Fruit fly (Drosophila melanogaster) whole organism, prepupa: ENCODE measurements around the gene form3.

Source experiments
- CG10631 ChIP-seq: fragments of 200-800 bp; sonication (Bioruptor generic); optimal IDR thresholded peaks from 2 replicates; lab custom pipeline; 2016; ENCODE audit warnings: missing biosample characterization, missing genetic modification characterization
- CG11294 ChIP-seq: fragments of 200-800 bp; sonication (Bioruptor generic); IDR thresholded peaks from 2 replicates; pipeline ENCODE4 v1.3.6; 2022; ENCODE audit warnings: missing biosample characterization, missing genetic modification characterization
- CG11762 ChIP-seq: fragments of 200-800 bp; sonication (Bioruptor generic); optimal IDR thresholded peaks from 3 replicates; lab custom pipeline; 2016; ENCODE audit warnings: missing biosample characterization, missing genetic modification characterization; ENCODE audit not compliant: insufficient read depth
- CG11902 ChIP-seq: fragments of 200-800 bp; sonication (Bioruptor generic); optimal IDR thresholded peaks from 3 replicates; lab custom pipeline; 2016; ENCODE audit warnings: missing biosample characterization, missing genetic modification characterization
- CG1621 ChIP-seq: fragments of 200-800 bp; sonication (Bioruptor generic); optimal IDR thresholded peaks from 3 replicates; lab custom pipeline; 2018; ENCODE audit warnings: missing biosample characterization, mild to moderate bottlenecking, missing genetic modification characterization
- CG32006 ChIP-seq: fragments of 200-800 bp; sonication (Bioruptor generic); optimal IDR thresholded peaks from 3 replicates; lab custom pipeline; 2017; ENCODE audit warnings: missing biosample characterization, mild to moderate bottlenecking, missing genetic modification characterization
- CG4318 ChIP-seq: fragments of 200-800 bp; sonication (Bioruptor generic); optimal IDR thresholded peaks from 3 replicates; lab custom pipeline; 2017; ENCODE audit warnings: missing biosample characterization, mild to moderate bottlenecking, missing genetic modification characterization
- CG6163 ChIP-seq: fragments of 200-800 bp; sonication (Bioruptor generic); IDR thresholded peaks from 3 replicates; pipeline ENCODE4 v1.3.6; 2022; ENCODE audit warnings: missing biosample characterization, missing genetic modification characterization
- CG6276 ChIP-seq: fragments of 200-800 bp; sonication (Bioruptor generic); optimal IDR thresholded peaks from 2 replicates; lab custom pipeline; 2017; ENCODE audit warnings: missing biosample characterization, mild to moderate bottlenecking, missing genetic modification characterization
- CG8119 ChIP-seq: fragments of 200-800 bp; sonication (Bioruptor generic); IDR thresholded peaks from 3 replicates; pipeline ENCODE4 v1.3.6; 2022; ENCODE audit warnings: missing biosample characterization, missing genetic modification characterization
- CG8632 ChIP-seq: fragments of 200-800 bp; sonication (Bioruptor generic); optimal IDR thresholded peaks from 3 replicates; lab custom pipeline; 2016; ENCODE audit warnings: missing biosample characterization, missing genetic modification characterization
- CG9139 ChIP-seq: fragments of 200-800 bp; sonication (Bioruptor generic); optimal IDR thresholded peaks from 3 replicates; lab custom pipeline; 2017; ENCODE audit warnings: missing biosample characterization, mild to moderate bottlenecking, missing genetic modification characterization
- Eip75B ChIP-seq: fragments of 200-800 bp; sonication (Bioruptor generic); optimal IDR thresholded peaks from 3 replicates; lab custom pipeline; 2016; ENCODE audit warnings: missing biosample characterization, missing genetic modification characterization
- Eip93F ChIP-seq: fragments of 200-800 bp; sonication (Bioruptor generic); optimal IDR thresholded peaks from 2 replicates; lab custom pipeline; 2016; ENCODE audit warnings: missing biosample characterization, mild to moderate bottlenecking, missing genetic modification characterization
- Ets96B ChIP-seq: fragments of 200-800 bp; optimal IDR thresholded peaks from 2 replicates; lab custom pipeline; 2019; ENCODE audit warnings: missing biosample characterization, mild to moderate bottlenecking, missing genetic modification characterization, moderate library complexity
- Gug ChIP-seq: fragments of 200-800 bp; sonication (Bioruptor generic); IDR thresholded peaks from 2 replicates; pipeline ENCODE4 v1.3.6; 2022; ENCODE audit warnings: missing biosample characterization, missing genetic modification characterization
- Hr38 ChIP-seq: sonication (Bioruptor generic); optimal IDR thresholded peaks from 2 replicates; lab custom pipeline; 2016; ENCODE audit warnings: missing biosample characterization, missing genetic modification characterization
- Lpt ChIP-seq: fragments of 200-800 bp; sonication (Bioruptor generic); optimal IDR thresholded peaks from 3 replicates; lab custom pipeline; 2016; ENCODE audit warnings: missing biosample characterization, missing genetic modification characterization
- Met ChIP-seq: fragments of 200-800 bp; sonication (Bioruptor generic); optimal IDR thresholded peaks from 3 replicates; lab custom pipeline; 2016; ENCODE audit warnings: missing biosample characterization, missing genetic modification characterization
- OdsH ChIP-seq: fragments of 200-800 bp; sonication (Bioruptor generic); optimal IDR thresholded peaks from 3 replicates; lab custom pipeline; 2016; ENCODE audit warnings: missing biosample characterization, missing genetic modification characterization
- Smox ChIP-seq: fragments of 200-800 bp; sonication (Bioruptor generic); optimal IDR thresholded peaks from 3 replicates; lab custom pipeline; 2016; ENCODE audit warnings: missing biosample characterization, missing genetic modification characterization
- Sox14 ChIP-seq: fragments of 200-800 bp; sonication (Bioruptor generic); optimal IDR thresholded peaks from 3 replicates; lab custom pipeline; 2016; ENCODE audit warnings: missing biosample characterization, missing genetic modification characterization
- Sox15 ChIP-seq: fragments of 200-800 bp; sonication (Bioruptor generic); optimal IDR thresholded peaks from 3 replicates; lab custom pipeline; 2016; ENCODE audit warnings: missing biosample characterization, missing genetic modification characterization
- achi ChIP-seq: fragments of 200-800 bp; sonication (Bioruptor generic); optimal IDR thresholded peaks from 3 replicates; lab custom pipeline; 2016; ENCODE audit warnings: missing biosample characterization, missing genetic modification characterization
- acj6 ChIP-seq: fragments of 200-800 bp; sonication (Bioruptor generic); optimal IDR thresholded peaks from 3 replicates; lab custom pipeline; 2016; ENCODE audit warnings: missing biosample characterization, missing genetic modification characterization
- dac ChIP-seq: fragments of 200-800 bp; sonication (Bioruptor generic); optimal IDR thresholded peaks from 2 replicates; lab custom pipeline; 2017; ENCODE audit warnings: missing biosample characterization, mild to moderate bottlenecking, missing genetic modification characterization
- eg ChIP-seq: fragments of 200-800 bp; sonication (Bioruptor generic); IDR thresholded peaks from 3 replicates; pipeline ENCODE4 v1.3.6; 2022; ENCODE audit warnings: missing biosample characterization, missing genetic modification characterization
- esn ChIP-seq: fragments of 200-800 bp; sonication (Bioruptor generic); optimal IDR thresholded peaks from 2 replicates; lab custom pipeline; 2016; ENCODE audit warnings: missing biosample characterization, mild to moderate bottlenecking, missing genetic modification characterization, moderate library complexity
- fd85E ChIP-seq: fragments of 200-800 bp; sonication (Bioruptor generic); optimal IDR thresholded peaks from 3 replicates; lab custom pipeline; 2016; ENCODE audit warnings: missing biosample characterization, missing genetic modification characterization
- fkh ChIP-seq: fragments of 200-800 bp; sonication (Bioruptor generic); optimal IDR thresholded peaks from 3 replicates; lab custom pipeline; 2017; ENCODE audit warnings: missing biosample characterization, mild to moderate bottlenecking, missing genetic modification characterization, moderate library complexity
- net ChIP-seq: fragments of 200-800 bp; sonication (Bioruptor generic); optimal IDR thresholded peaks from 3 replicates; lab custom pipeline; 2016; ENCODE audit warnings: missing biosample characterization, missing genetic modification characterization
- salr ChIP-seq, 2 experiments: fragments of 200-800 bp; sonication (Bioruptor generic); optimal IDR thresholded peaks; 3 replicates each; lab custom pipeline; 2016 to 2018; ENCODE audit warnings: missing biosample characterization in 2 of 2, missing genetic modification characterization in 2 of 2, mild to moderate bottlenecking in 1 of 2
- vri ChIP-seq: fragments of 200-800 bp; sonication (Bioruptor generic); optimal IDR thresholded peaks from 3 replicates; lab custom pipeline; 2016; ENCODE audit warnings: missing biosample characterization, mild to moderate bottlenecking, missing genetic modification characterization

form3 gene

dm6 chr3L:7156890-7157289, 62.3 kb downstream of the form3 start, which contains the start of gene corn:
TSS of gene corn (minus strand) at chr3L:7157073.
- peak; percentile 6 for TF ChIP-seq Eip75B (GFP tag; lab: Kevin White, UChicago)
- no peak for TF ChIP-seq CG11294 (GFP tag; lab: Robert Waterston, UW)
- no peak for TF ChIP-seq net
- no peak for TF ChIP-seq CG6163 (GFP tag; lab: Robert Waterston, UW)
- TF ChIP-seq CG11762 (GFP tag; lab: Kevin White, UChicago): no peak
- TF ChIP-seq Sox14 (GFP tag; lab: Kevin White, UChicago): no peak
- TF ChIP-seq Ets96B (tag; lab: Kevin White, UChicago): no peak
- no peak for TF ChIP-seq CG8119 (GFP tag; lab: Robert Waterston, UW)
- TF ChIP-seq achi (GFP tag; lab: Kevin White, UChicago): peak; percentile 8
- no peak for TF ChIP-seq Lpt
- TF ChIP-seq CG9139 (GFP tag; lab: Kevin White, UChicago): peak; percentile 14
- peak; percentile 15 for TF ChIP-seq Met
- TF ChIP-seq vri (GFP tag; lab: Kevin White, UChicago): peak; percentile 22
- peak; percentile 3 for TF ChIP-seq fkh (GFP tag; lab: Kevin White, UChicago)
- TF ChIP-seq CG11902 (GFP tag; lab: Kevin White, UChicago): no peak
- no peak for TF ChIP-seq OdsH (GFP tag; lab: Kevin White, UChicago)
- TF ChIP-seq Eip93F (GFP tag; lab: Kevin White, UChicago): no peak
- TF ChIP-seq salr (GFP tag; optimal IDR thresholded peaks at IDR 0.05; lab: Kevin White, UChicago): no peak
- TF ChIP-seq, all 60 proteins: peak for 6

dm6 chr3L:7157713-7158112, 63.1 kb downstream of the form3 start, which contains the start of gene CG8620:
TSS of gene CG8620 (plus strand) at chr3L:7158099.
- no peak for TF ChIP-seq CG11294 (GFP tag; lab: Robert Waterston, UW)
- TF ChIP-seq vri (GFP tag; lab: Kevin White, UChicago): peak; percentile 50
- TF ChIP-seq CG4318 (GFP tag; lab: Kevin White, UChicago): no peak
- TF ChIP-seq Ets96B (tag; lab: Kevin White, UChicago): no peak
- TF ChIP-seq Met: no peak
- TF ChIP-seq Eip75B (GFP tag; lab: Kevin White, UChicago): no peak
- no peak for TF ChIP-seq esn (GFP tag; lab: Kevin White, UChicago)
- no peak for TF ChIP-seq CG10631 (GFP tag; lab: Kevin White, UChicago)
- no peak for TF ChIP-seq CG8632 (GFP tag; lab: Kevin White, UChicago)

- no peak for TF ChIP-seq Sox15 (GFP tag; lab: Kevin White, UChicago)
- TF ChIP-seq Hr38 (GFP tag; lab: Kevin White, UChicago): no peak
- TF ChIP-seq acj6 (GFP tag; lab: Kevin White, UChicago): no peak
- no peak for TF ChIP-seq CG1621 (tag; lab: Kevin White, UChicago)
- no peak for TF ChIP-seq eg
- TF ChIP-seq CG9139 (GFP tag; lab: Kevin White, UChicago): no peak
- TF ChIP-seq Smox (GFP tag; lab: Kevin White, UChicago): no peak
- TF ChIP-seq CG32006: no peak
- TF ChIP-seq dac (GFP tag; lab: Kevin White, UChicago): no peak
Observed at dm6 chr3L:7161310-7161709, 66.7 kb downstream of the form3 start.

- TF ChIP-seq Met (no peak), achi (GFP tag; lab: Kevin White, UChicago) (no peak), Gug (GFP tag; lab: Robert Waterston, UW) (no peak), esn (GFP tag; lab: Kevin White, UChicago) (no peak), fd85E (GFP tag; lab: Kevin White, UChicago) (no peak), Ets96B (tag; lab: Kevin White, UChicago) (no peak), CG6276 (GFP tag; lab: Kevin White, UChicago) (no peak), CG8632 (GFP tag; lab: Kevin White, UChicago) (no peak), CG11294 (GFP tag; lab: Robert Waterston, UW) (no peak)
Observed at dm6 chr3L:7161924-7162323, 67.3 kb downstream of the form3 start.
